Worm (Caenorhabditis elegans): ENCODE results near the gene mig-14.
A peak's percentile ranks its signal among the peaks of the same experiment; 100 is the strongest.

Gene mig-14

DNA sequence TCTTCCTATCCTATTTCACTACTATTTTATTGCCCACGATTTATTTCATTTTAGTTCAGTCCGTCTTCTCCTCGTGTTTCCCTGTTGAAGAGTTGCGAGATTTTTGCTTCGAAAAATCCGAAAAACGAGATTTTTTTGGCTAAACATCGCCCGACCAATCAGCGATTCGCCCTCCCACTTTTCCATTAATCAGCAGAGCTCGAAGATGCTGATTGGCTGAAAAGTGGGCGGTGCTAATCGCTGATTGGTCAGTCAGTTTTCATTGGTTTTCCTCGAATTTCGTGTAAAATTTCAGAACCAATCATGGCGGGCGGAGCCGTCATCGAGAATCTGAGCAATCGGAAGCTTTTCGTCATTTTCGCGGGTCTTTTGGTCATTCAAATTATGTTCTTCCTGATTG, at the start of gene mig-14:
Gene mig-14, plus strand, starts transcription at position 290 of the 400 bp plus-strand sequence.
- TF ChIP-seq lsy-2 (tag; optimal IDR thresholded peaks at IDR 0.05) (no peak), sma-9 (GFP tag; optimal IDR thresholded peaks at IDR 0.05) (no peak), sma-9 (tag; optimal IDR thresholded peaks at IDR 0.05) (no peak), ztf-1 (GFP tag; conservative IDR thresholded peaks at IDR 0.05) (no peak), zag-1 (tag; optimal IDR thresholded peaks at IDR 0.05) (no peak), elt-1 (tag; optimal IDR thresholded peaks at IDR 0.05) (no peak), Y55F3AM.14 (GFP tag; optimal IDR thresholded peaks at IDR 0.05) (no peak), sma-3 (GFP tag; optimal IDR thresholded peaks at IDR 0.05) (no peak)

DNA sequence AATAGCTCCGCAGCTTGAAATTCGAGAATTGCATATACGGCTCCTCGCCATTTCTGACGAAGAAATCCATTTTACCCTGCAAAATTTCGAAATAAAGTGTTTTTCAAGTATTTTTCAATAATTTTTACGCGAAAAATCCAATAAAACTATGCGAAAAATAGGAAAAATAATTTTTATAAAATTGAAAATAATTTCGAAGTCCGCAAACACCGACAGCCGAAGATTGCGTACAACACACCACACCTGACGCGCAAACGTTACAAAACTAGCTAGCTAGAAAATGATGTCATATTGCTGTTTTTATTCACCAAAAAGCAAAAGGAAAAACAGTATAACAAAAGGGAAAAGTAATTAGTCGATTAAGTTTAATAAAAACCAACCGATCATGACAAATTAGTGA, 46.8 kb upstream of the mig-14 start, which contains the start of gene rpoa-1:
Gene rpoa-1, minus strand, starts transcription at position 84 of the 400 bp plus-strand sequence.
- TF ChIP-seq lin-13 (GFP tag; optimal IDR thresholded peaks at IDR 0.05) (no peak), fos-1 (tag; optimal IDR thresholded peaks at IDR 0.05) (peak; percentile 0), lsy-2 (tag; optimal IDR thresholded peaks at IDR 0.05) (peak in 1 of 2 experiments; percentile 70), nhr-21 (tag; optimal IDR thresholded peaks at IDR 0.05) (no peak), dmd-4 (tag; optimal IDR thresholded peaks at IDR 0.05) (no peak), ztf-11 (tag; optimal IDR thresholded peaks at IDR 0.05) (no peak), nhr-10 (tag; optimal IDR thresholded peaks at IDR 0.05) (no peak), lin-39 (tag; optimal IDR thresholded peaks at IDR 0.05) (no peak), elt-3 (tag; optimal IDR thresholded peaks at IDR 0.05) (no peak), nhr-237 (tag; optimal IDR thresholded peaks at IDR 0.05) (no peak), gmeb-1 (tag; optimal IDR thresholded peaks at IDR 0.05) (peak; percentile 25), unc-55 (GFP tag; optimal IDR thresholded peaks at IDR 0.05) (peak; percentile 44), alr-1 (tag; optimal IDR thresholded peaks at IDR 0.05) (no peak), sma-9 (GFP tag; optimal IDR thresholded peaks at IDR 0.05) (no peak), sma-9 (tag; optimal IDR thresholded peaks at IDR 0.05) (no peak), aly-2 (tag; optimal IDR thresholded peaks at IDR 0.05) (no peak), C34F6.9 (tag; optimal IDR thresholded peaks at IDR 0.05) (peak; percentile 46)

DNA sequence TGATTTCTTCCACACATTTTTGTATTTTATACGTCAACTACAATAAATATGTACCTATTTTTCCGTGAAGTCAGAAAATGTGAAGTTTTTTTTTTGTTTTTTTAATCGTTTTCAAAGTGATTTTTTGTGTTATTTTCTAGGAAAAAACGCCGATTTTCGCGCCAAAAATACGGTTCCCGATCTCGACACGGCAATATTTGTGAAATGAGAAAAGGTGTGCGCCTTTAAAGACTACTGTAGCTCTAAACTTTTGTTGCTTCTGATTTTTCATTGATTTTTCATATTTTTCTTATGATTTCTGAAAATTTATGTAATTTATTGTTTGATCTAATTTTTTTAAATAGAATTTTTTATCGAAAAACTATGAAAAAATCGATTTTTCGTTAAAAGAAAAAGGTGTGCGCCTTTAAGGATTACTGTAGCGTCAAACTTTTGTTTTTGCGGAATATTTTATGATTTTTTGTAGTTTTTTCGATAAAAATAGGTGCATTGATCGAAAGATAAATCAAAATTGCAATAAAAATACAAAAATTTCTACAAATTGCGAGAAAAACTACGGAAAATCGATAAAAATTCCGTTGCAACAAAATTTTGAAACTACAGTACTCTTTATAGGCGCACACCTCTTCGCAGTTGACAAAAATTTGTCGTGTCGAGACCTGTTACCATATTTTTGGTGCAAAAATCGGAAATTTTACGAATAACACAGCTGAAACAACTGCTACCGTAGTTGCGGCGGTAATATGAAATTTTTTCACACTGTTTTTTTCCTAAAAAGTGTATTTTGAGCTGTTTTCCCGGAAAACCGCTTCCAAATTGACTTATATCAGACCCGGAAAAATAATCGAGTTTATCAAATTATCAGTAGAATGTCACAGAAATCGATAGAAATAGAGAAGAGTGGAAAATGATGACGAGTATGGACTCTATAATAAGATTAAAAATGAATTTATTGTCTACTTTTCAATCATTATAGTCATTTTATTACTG, 45.9 kb upstream of the mig-14 start, which contains the start of gene kqt-3:
Gene kqt-3, plus strand, starts transcription at position 940 of the 990 bp plus-strand sequence.
- peak; percentile 26 for TF ChIP-seq fos-1 (tag; optimal IDR thresholded peaks at IDR 0.05)
- TF ChIP-seq nhr-6 (tag; optimal IDR thresholded peaks at IDR 0.05), result no peak

DNA sequence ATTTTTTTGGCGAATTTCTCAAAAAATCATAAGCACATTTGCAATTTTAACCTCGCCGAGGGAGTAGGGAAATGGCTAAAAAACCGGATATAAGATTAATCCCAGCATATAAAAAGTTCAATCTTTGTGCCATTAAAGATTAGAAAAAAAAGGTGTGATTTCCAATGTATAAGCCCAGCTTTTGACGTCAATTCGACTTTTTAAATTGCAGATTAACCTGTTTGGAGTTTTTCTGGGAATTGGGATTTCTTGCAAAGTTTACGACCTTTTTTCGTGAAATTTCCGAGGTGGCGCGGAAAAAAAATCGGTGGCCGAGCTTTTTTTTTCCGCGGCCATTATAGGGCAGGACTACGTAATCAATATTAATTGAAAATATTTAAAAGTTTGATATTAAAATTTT, 43.8 kb upstream of the mig-14 start:
- no peak for TF ChIP-seq unc-39 (tag; optimal IDR thresholded peaks at IDR 0.05)
- TF ChIP-seq unc-55 (GFP tag; optimal IDR thresholded peaks at IDR 0.05), result no peak
- no peak for TF ChIP-seq nhr-77 (tag; optimal IDR thresholded peaks at IDR 0.05)

DNA sequence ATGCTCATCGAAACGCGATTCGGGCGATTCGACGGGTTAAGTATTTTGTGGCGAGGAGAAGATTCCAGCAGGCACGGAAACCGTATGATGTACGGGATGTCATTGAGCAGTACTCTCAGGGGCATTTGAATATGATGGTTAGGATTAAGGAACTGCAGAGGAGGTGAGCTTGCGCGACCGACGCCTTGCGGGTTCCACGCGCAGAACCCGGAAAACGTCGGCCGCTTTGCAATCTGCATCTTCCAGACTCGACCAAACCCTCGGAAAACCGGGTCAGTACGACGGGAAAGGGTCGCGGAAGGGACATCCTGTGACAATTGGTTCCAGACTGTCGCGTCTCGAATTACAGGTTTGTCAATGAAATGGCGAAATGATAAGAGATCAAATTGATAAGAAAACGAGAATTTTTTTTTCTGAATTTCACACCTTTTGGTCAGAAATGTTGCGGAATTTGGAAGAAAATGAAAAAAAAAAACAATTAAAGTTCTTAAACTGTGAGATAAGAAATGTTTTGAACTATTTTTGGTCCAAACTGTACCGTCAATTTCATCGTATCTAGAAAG, 30.0 kb upstream of the mig-14 start:
- TF ChIP-seq fos-1 (tag; optimal IDR thresholded peaks at IDR 0.05), result peak; percentile 40
- TF ChIP-seq peb-1 (tag; optimal IDR thresholded peaks at IDR 0.05), result no peak
- no peak for TF ChIP-seq blmp-1 (tag; optimal IDR thresholded peaks at IDR 0.05; ENCODE audit: insufficient read depth)
- TF ChIP-seq sma-9 (GFP tag; optimal IDR thresholded peaks at IDR 0.05), result peak; percentile 6
- TF ChIP-seq sma-9 (tag; optimal IDR thresholded peaks at IDR 0.05), result no peak

DNA sequence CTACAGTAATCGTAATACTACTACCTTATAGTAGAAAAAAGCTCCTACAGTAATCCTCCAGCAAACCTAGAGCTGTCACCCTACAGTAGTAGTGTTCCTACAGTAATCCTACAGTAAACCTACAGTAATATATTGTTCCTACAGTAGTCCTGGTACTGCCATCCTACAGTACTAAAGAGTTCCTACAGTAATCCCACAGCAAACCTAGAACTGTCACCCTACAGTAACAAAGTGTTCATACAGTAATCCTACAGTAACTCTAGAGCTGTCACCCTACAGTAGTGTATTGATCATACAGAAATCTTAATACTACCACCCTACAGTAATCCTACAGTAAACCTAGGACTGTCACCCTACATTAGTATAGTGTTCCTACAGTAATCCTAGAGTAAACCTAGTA, 28.3 kb upstream of the mig-14 start:
- TF ChIP-seq nhr-6 (tag; optimal IDR thresholded peaks at IDR 0.05) (no peak), nhr-237 (tag; optimal IDR thresholded peaks at IDR 0.05) (no peak), unc-55 (GFP tag; optimal IDR thresholded peaks at IDR 0.05) (no peak), F13H6.1 (tag; optimal IDR thresholded peaks at IDR 0.05) (no peak), lsy-2 (tag; optimal IDR thresholded peaks at IDR 0.05) (no peak), ztf-11 (tag; optimal IDR thresholded peaks at IDR 0.05) (no peak)
